Worm (Caenorhabditis elegans) whole organism, young adult: Measurements from ENCODE around the gene pqn-82.

Experiments used
- B0019.2 ChIP-seq: fragments of 200-800 bp; sonication (Bioruptor generic); conservative IDR thresholded peaks from 2 replicates; pipeline ENCODE4 v1.3.6; 2022; ENCODE audit warnings: missing genetic modification reagents, missing genetic modification characterization, missing compliant biosample characterization
- B0261.1 ChIP-seq: sonication (generic microtip); optimal IDR thresholded peaks from 2 replicates; lab custom pipeline; 2016; ENCODE audit warnings: mild to moderate bottlenecking, missing genetic modification characterization, moderate library complexity, missing compliant biosample characterization
- B0336.3 ChIP-seq: fragments of 200-800 bp; sonication (Bioruptor generic); IDR thresholded peaks from 2 replicates; pipeline ENCODE4 v1.3.6; 2022; ENCODE audit warnings: missing genetic modification characterization, missing compliant biosample characterization
- D2030.7 ChIP-seq: fragments of 200-800 bp; sonication (Bioruptor generic); IDR thresholded peaks from 2 replicates; pipeline ENCODE4 v1.3.6; 2022; ENCODE audit warnings: missing genetic modification reagents, missing genetic modification characterization, missing compliant biosample characterization
- F10E7.11 ChIP-seq: sonication (generic microtip); optimal IDR thresholded peaks from 2 replicates; lab custom pipeline; 2017; ENCODE audit warnings: mild to moderate bottlenecking, missing genetic modification characterization, moderate library complexity, missing compliant biosample characterization
- F22D6.2 ChIP-seq: sonication (generic microtip); optimal IDR thresholded peaks from 2 replicates; lab custom pipeline; 2016; ENCODE audit warnings: mild to moderate bottlenecking, missing genetic modification characterization, missing compliant biosample characterization
- F33H1.4 ChIP-seq: fragments of 200-800 bp; sonication (Bioruptor generic); IDR thresholded peaks from 2 replicates; pipeline ENCODE4 v1.3.6; 2022; ENCODE audit warnings: missing genetic modification reagents, missing genetic modification characterization, missing compliant biosample characterization
- F37B4.10 ChIP-seq: fragments of 200-800 bp; sonication (Bioruptor generic); IDR thresholded peaks from 2 replicates; pipeline ENCODE4 v1.3.6; 2022; ENCODE audit warnings: missing genetic modification characterization, missing compliant biosample characterization
- F55B11.4 ChIP-seq: sonication (generic microtip); optimal IDR thresholded peaks from 2 replicates; lab custom pipeline; 2016; ENCODE audit warnings: missing compliant biosample characterization, missing genetic modification characterization, borderline replicate concordance; ENCODE audit not compliant: insufficient read depth
- K11D2.4 ChIP-seq: fragments of 200-800 bp; sonication (Bioruptor generic); IDR thresholded peaks from 2 replicates; pipeline ENCODE4 v1.3.6; 2022; ENCODE audit warnings: missing genetic modification reagents, missing genetic modification characterization, missing compliant biosample characterization
- K12H6.12 ChIP-seq: fragments of 200-800 bp; sonication (Bioruptor generic); optimal IDR thresholded peaks from 2 replicates; lab custom pipeline; 2018; ENCODE audit warnings: mild to moderate bottlenecking, missing genetic modification characterization, missing compliant biosample characterization
- T26A5.8 ChIP-seq: sonication (generic microtip); optimal IDR thresholded peaks from 2 replicates; lab custom pipeline; 2016; ENCODE audit warnings: missing genetic modification characterization, missing compliant biosample characterization
- Y79H2A.3 ChIP-seq: fragments of 200-800 bp; sonication (Bioruptor generic); conservative IDR thresholded peaks from 2 replicates; pipeline ENCODE4 v1.3.6; 2022; ENCODE audit warnings: missing genetic modification reagents, missing genetic modification characterization, missing compliant biosample characterization
- akir-1 ChIP-seq: fragments of 200-800 bp; sonication (Bioruptor generic); optimal IDR thresholded peaks from 2 replicates; lab custom pipeline; 2018; ENCODE audit warnings: mild to moderate bottlenecking, missing genetic modification characterization, moderate library complexity, missing compliant biosample characterization
- athp-1 ChIP-seq: sonication (generic microtip); optimal IDR thresholded peaks from 2 replicates; lab custom pipeline; 2017; ENCODE audit warnings: mild to moderate bottlenecking, missing genetic modification characterization, missing compliant biosample characterization
- attf-3 ChIP-seq: fragments of 200-800 bp; sonication (Bioruptor generic); conservative IDR thresholded peaks from 2 replicates; pipeline ENCODE4 v1.3.6; 2022; ENCODE audit warnings: missing genetic modification reagents, missing genetic modification characterization, missing compliant biosample characterization
- bed-1 ChIP-seq: fragments of 200-800 bp; sonication (Bioruptor generic); IDR thresholded peaks from 2 replicates; pipeline ENCODE4 v1.3.6; 2022; ENCODE audit warnings: missing genetic modification reagents, missing genetic modification characterization, missing compliant biosample characterization
- ccch-3 ChIP-seq: fragments of 200-800 bp; sonication (Bioruptor generic); optimal IDR thresholded peaks from 2 replicates; lab custom pipeline; 2018; ENCODE audit warnings: mild to moderate bottlenecking, missing genetic modification characterization, missing compliant biosample characterization
- ceh-79 ChIP-seq: sonication (generic microtip); optimal IDR thresholded peaks from 2 replicates; lab custom pipeline; 2017; ENCODE audit warnings: mild to moderate bottlenecking, missing genetic modification characterization, missing compliant biosample characterization
- egl-18 ChIP-seq: fragments of 200-800 bp; sonication (Bioruptor generic); IDR thresholded peaks from 2 replicates; pipeline ENCODE4 v1.3.6; 2022; ENCODE audit warnings: missing genetic modification reagents, missing genetic modification characterization, missing compliant biosample characterization
- egl-44 ChIP-seq: fragments of 200-800 bp; sonication (Bioruptor generic); IDR thresholded peaks from 2 replicates; pipeline ENCODE4 v1.3.6; 2022; ENCODE audit warnings: missing genetic modification reagents, missing genetic modification characterization, missing compliant biosample characterization
- ekl-4 ChIP-seq: fragments of 200-800 bp; sonication (Bioruptor generic); IDR thresholded peaks from 2 replicates; pipeline ENCODE4 v1.3.6; 2022; ENCODE audit warnings: missing genetic modification reagents, missing genetic modification characterization, missing compliant biosample characterization
- fkh-3 ChIP-seq: sonication (generic microtip); optimal IDR thresholded peaks from 2 replicates; lab custom pipeline; 2016; ENCODE audit warnings: mild to moderate bottlenecking, missing genetic modification characterization, missing compliant biosample characterization
- him-1 ChIP-seq: sonication (generic microtip); optimal IDR thresholded peaks from 2 replicates; lab custom pipeline; 2016; ENCODE audit warnings: missing genotype, missing genetic modification reagents, missing genetic modification characterization, missing compliant biosample characterization
- lir-1 ChIP-seq: fragments of 200-800 bp; sonication (Bioruptor generic); conservative IDR thresholded peaks from 2 replicates; pipeline ENCODE4 v1.3.6; 2022; ENCODE audit warnings: missing genetic modification reagents, missing genetic modification characterization, missing compliant biosample characterization
- madf-8 ChIP-seq: fragments of 200-800 bp; sonication (Bioruptor generic); conservative IDR thresholded peaks from 2 replicates; pipeline ENCODE4 v1.3.6; 2022; ENCODE audit warnings: missing genetic modification reagents, missing genetic modification characterization, missing compliant biosample characterization
- mcd-1 ChIP-seq: fragments of 200-800 bp; sonication (Bioruptor generic); IDR thresholded peaks from 2 replicates; pipeline ENCODE4 v1.3.6; 2022; ENCODE audit warnings: missing genetic modification reagents, missing genetic modification characterization, missing compliant biosample characterization
- mel-28 ChIP-seq: sonication (generic microtip); optimal IDR thresholded peaks from 2 replicates; lab custom pipeline; 2016; ENCODE audit warnings: borderline replicate concordance, mild to moderate bottlenecking, missing genetic modification characterization, missing compliant biosample characterization
- nhr-120 ChIP-seq: fragments of 200-800 bp; sonication (Bioruptor generic); IDR thresholded peaks from 2 replicates; pipeline ENCODE4 v1.3.6; 2022; ENCODE audit warnings: missing genetic modification characterization, missing compliant biosample characterization
- nhr-80 ChIP-seq: sonication (generic microtip); optimal IDR thresholded peaks from 2 replicates; lab custom pipeline; 2016; ENCODE audit warnings: missing genetic modification characterization, missing compliant biosample characterization
- rcor-1 ChIP-seq: fragments of 200-800 bp; sonication (Bioruptor generic); IDR thresholded peaks from 2 replicates; pipeline ENCODE4 v1.3.6; 2022; ENCODE audit warnings: missing genetic modification reagents, missing genetic modification characterization, missing compliant biosample characterization
- rec-8 ChIP-seq, 2 experiments: sonication (generic microtip); optimal IDR thresholded peaks; 2 replicates each; lab custom pipeline; 2016; ENCODE audit warnings: mild to moderate bottlenecking in 2 of 2, missing genetic modification characterization in 2 of 2, missing genetic modification reagents in 2 of 2, missing genotype in 2 of 2, missing biosample characterization in 1 of 2, missing compliant biosample characterization in 1 of 2, moderate library complexity in 1 of 2
- repo-1 ChIP-seq: sonication (generic microtip); optimal IDR thresholded peaks from 2 replicates; lab custom pipeline; 2017; ENCODE audit warnings: mild to moderate bottlenecking, missing genetic modification characterization, missing compliant biosample characterization
- snpc-1.3 ChIP-seq: sonication (generic microtip); optimal IDR thresholded peaks from 2 replicates; lab custom pipeline; 2017; ENCODE audit warnings: missing genetic modification characterization, mild to moderate bottlenecking, missing compliant biosample characterization, antibody characterized with exemption, moderate library complexity, missing genotype, missing genetic modification reagents; ENCODE audit not compliant: insufficient read depth
- snpc-4 ChIP-seq, 5 experiments: fragments of 150-350 bp in 1 of 5; sonication (generic microtip) in 4 of 5; optimal IDR thresholded peaks; 2 replicates each; lab custom pipeline; 2014 to 2018; ENCODE audit warnings: missing genetic modification characterization in 5 of 5, missing biosample characterization in 3 of 5, antibody characterized with exemption in 2 of 5, mild to moderate bottlenecking in 2 of 5, missing compliant biosample characterization in 2 of 5, missing genotype in 2 of 5, moderate library complexity in 2 of 5, missing genetic modification reagents in 1 of 5
- somi-1 ChIP-seq: fragments of 200-800 bp; sonication (Bioruptor generic); optimal IDR thresholded peaks from 2 replicates; lab custom pipeline; 2018; ENCODE audit warnings: mild to moderate bottlenecking, missing genetic modification characterization, missing compliant biosample characterization
- sptf-2 ChIP-seq: fragments of 200-800 bp; sonication (Bioruptor generic); optimal IDR thresholded peaks from 2 replicates; lab custom pipeline; 2018; ENCODE audit warnings: mild to moderate bottlenecking, missing genetic modification characterization, missing compliant biosample characterization
- tbx-9 ChIP-seq: sonication (generic microtip); optimal IDR thresholded peaks from 2 replicates; lab custom pipeline; 2016; ENCODE audit warnings: borderline replicate concordance, missing genetic modification characterization, inconsistent platforms, missing compliant biosample characterization
- xnd-1 ChIP-seq: sonication (generic microtip); optimal IDR thresholded peaks from 2 replicates; lab custom pipeline; 2016; ENCODE audit warnings: missing genotype, missing genetic modification reagents, missing genetic modification characterization, missing compliant biosample characterization
- zfh-2 ChIP-seq: fragments of 200-800 bp; sonication (Bioruptor generic); conservative IDR thresholded peaks from 2 replicates; pipeline ENCODE4 v1.3.6; 2022; ENCODE audit warnings: missing genetic modification reagents, missing genetic modification characterization, missing compliant biosample characterization
- zim-3 ChIP-seq: sonication (generic microtip); optimal IDR thresholded peaks from 2 replicates; lab custom pipeline; 2017; ENCODE audit warnings: mild to moderate bottlenecking, missing genetic modification characterization, moderate library complexity, missing compliant biosample characterization
- ztf-22 ChIP-seq: fragments of 200-800 bp; sonication (Bioruptor generic); optimal IDR thresholded peaks from 2 replicates; lab custom pipeline; 2018; ENCODE audit warnings: mild to moderate bottlenecking, missing genetic modification characterization, moderate library complexity, missing compliant biosample characterization
- ztf-25 ChIP-seq: fragments of 200-800 bp; sonication (Bioruptor generic); IDR thresholded peaks from 2 replicates; pipeline ENCODE4 v1.3.6; 2022; ENCODE audit warnings: missing genetic modification reagents, missing genetic modification characterization, missing compliant biosample characterization
- ztf-28 ChIP-seq: fragments of 200-800 bp; sonication (Bioruptor generic); IDR thresholded peaks from 2 replicates; pipeline ENCODE4 v1.3.6; 2022; ENCODE audit warnings: missing genetic modification reagents, missing genetic modification characterization, missing compliant biosample characterization
- ztf-3 ChIP-seq: fragments of 200-800 bp; sonication (Bioruptor generic); optimal IDR thresholded peaks from 2 replicates; lab custom pipeline; 2018; ENCODE audit warnings: mild to moderate bottlenecking, missing genetic modification characterization, missing compliant biosample characterization

pqn-82 gene

ce11 chrIII:1878918-1879317, 30.1 kb downstream of the pqn-82 start (continued):
- TF ChIP-seq athp-1 (tag; lab: Kevin White, UChicago) = no peak
- no peak for TF ChIP-seq K11D2.4 (GFP tag; lab: Robert Waterston, UW)
- TF ChIP-seq ccch-3 (GFP tag; lab: Kevin White, UChicago) = no peak
- no peak for TF ChIP-seq somi-1 (GFP tag; lab: Kevin White, UChicago)
- no peak for TF ChIP-seq F55B11.4

- no peak for TF ChIP-seq nhr-80 (tag; lab: Kevin White, UChicago)
- no peak for TF ChIP-seq ztf-25 (GFP tag; lab: Robert Waterston, UW)
- no peak for TF ChIP-seq B0019.2
- TF ChIP-seq D2030.7 (GFP tag; lab: Robert Waterston, UW) = no peak
- TF ChIP-seq Y79H2A.3 = no peak
- TF ChIP-seq B0261.1 (tag; lab: Kevin White, UChicago) = no peak
- TF ChIP-seq zfh-2 (GFP tag; lab: Robert Waterston, UW) = no peak
- no peak for TF ChIP-seq madf-8 (GFP tag; lab: Robert Waterston, UW)
- no peak for TF ChIP-seq tbx-9
- TF ChIP-seq rec-8 (tag; optimal IDR thresholded peaks at IDR 0.05; lab: Kevin White, UChicago) = no peak
- TF ChIP-seq ztf-22 (GFP tag; lab: Kevin White, UChicago) = no peak
- TF ChIP-seq him-1 (tag; lab: Kevin White, UChicago) = no peak
- no peak for TF ChIP-seq xnd-1 (tag; lab: Kevin White, UChicago)
- no peak for TF ChIP-seq F33H1.4 (GFP tag; lab: Robert Waterston, UW)
- no peak for TF ChIP-seq snpc-1.3
- TF ChIP-seq, all 124 proteins: peak for 0
These were observed 31.4 kb downstream of the pqn-82 start for ce11 chrIII:1880221-1880620.

ce11 chrIII:1882678-1883077, 33.8 kb downstream of the pqn-82 start:
- TF ChIP-seq snpc-1.3 (no peak), lir-1 (GFP tag; lab: Robert Waterston, UW) (no peak), zim-3 (tag; lab: Kevin White, UChicago) (no peak), K12H6.12 (tag; lab: Kevin White, UChicago) (no peak), F37B4.10 (GFP tag; lab: Robert Waterston, UW) (no peak), F10E7.11 (no peak), nhr-120 (GFP tag; lab: Robert Waterston, UW) (no peak), B0336.3 (GFP tag; lab: Robert Waterston, UW) (no peak), ztf-28 (no peak), akir-1 (GFP tag; lab: Kevin White, UChicago) (no peak), repo-1 (tag; lab: Kevin White, UChicago) (no peak), F22D6.2 (tag; lab: Kevin White, UChicago) (no peak), rec-8 (tag; optimal IDR thresholded peaks at IDR 0.05; lab: Kevin White, UChicago) (no peak), ceh-79 (tag; lab: Kevin White, UChicago) (no peak), ekl-4 (GFP tag; lab: Robert Waterston, UW) (no peak), egl-44 (GFP tag; lab: Robert Waterston, UW) (no peak)

- TF ChIP-seq egl-18 (GFP tag; lab: Robert Waterston, UW) (no peak), fkh-3 (no peak), sptf-2 (GFP tag; lab: Kevin White, UChicago) (no peak), bed-1 (GFP tag; lab: Robert Waterston, UW) (no peak), snpc-4 (GFP tag; optimal IDR thresholded peaks at IDR 0.05; lab: Kevin White, UChicago) (no peak), snpc-4 (tag; optimal IDR thresholded peaks at IDR 0.05; lab: Kevin White, UChicago) (no peak), mcd-1 (no peak), T26A5.8 (tag; lab: Kevin White, UChicago) (no peak), Y79H2A.3 (no peak), madf-8 (GFP tag; lab: Robert Waterston, UW) (no peak), F22D6.2 (tag; lab: Kevin White, UChicago) (no peak), attf-3 (GFP tag; lab: Robert Waterston, UW) (no peak), mel-28 (tag; lab: Kevin White, UChicago) (no peak), rcor-1 (GFP tag; lab: Robert Waterston, UW) (no peak), ztf-3 (GFP tag; lab: Kevin White, UChicago) (no peak), rec-8 (tag; optimal IDR thresholded peaks at IDR 0.05; lab: Kevin White, UChicago) (no peak)
These were observed 38.1 kb downstream of the pqn-82 start for ce11 chrIII:1886914-1887313.
